Fruit fly (Drosophila melanogaster): Measurements from ENCODE around the gene Lsp1gamma.

Gene Lsp1gamma

dm6 chr3L:66063-66462 lies at the start of gene Lsp1gamma:
Gene Lsp1gamma (plus strand): TSS chr3L:66430.
- TF ChIP-seq CG1529 (GFP tag; optimal IDR thresholded peaks at IDR 0.05) (no peak), jing (GFP tag; optimal IDR thresholded peaks at IDR 0.05) (no peak), pho (GFP tag; optimal IDR thresholded peaks at IDR 0.05) (no peak), D19A (tag; optimal IDR thresholded peaks at IDR 0.05) (no peak), CG16815 (GFP tag; optimal IDR thresholded peaks at IDR 0.05) (no peak), Mes4 (GFP tag; optimal IDR thresholded peaks at IDR 0.05) (no peak), z (GFP tag; IDR thresholded peaks at IDR 0.05) (no peak), CG3847 (GFP tag; IDR thresholded peaks at IDR 0.05) (no peak), en (GFP tag; optimal IDR thresholded peaks at IDR 0.05) (no peak), Spps (tag; optimal IDR thresholded peaks at IDR 0.05) (no peak), Doc2 (GFP tag; IDR thresholded peaks at IDR 0.05) (no peak), crc (GFP tag; optimal IDR thresholded peaks at IDR 0.05) (no peak), pita (GFP tag; optimal IDR thresholded peaks at IDR 0.05) (no peak), vvl (GFP tag; IDR thresholded peaks at IDR 0.05) (no peak), sc (optimal IDR thresholded peaks at IDR 0.05) (no peak), sc (GFP tag; optimal IDR thresholded peaks at IDR 0.05) (no peak), CG7963 (GFP tag; IDR thresholded peaks at IDR 0.05; ENCODE audit: partially characterized antibody) (no peak), exex (tag; optimal IDR thresholded peaks at IDR 0.05) (no peak)

- TF ChIP-seq CG9797 (GFP tag; optimal IDR thresholded peaks at IDR 0.05): peak; percentile 95
- peak; percentile 12 for TF ChIP-seq abd-A (tag; optimal IDR thresholded peaks at IDR 0.05)
- TF ChIP-seq HLH4C (GFP tag; IDR thresholded peaks at IDR 0.05; ENCODE audit: partially characterized antibody): no peak
- no peak for TF ChIP-seq tx (GFP tag; optimal IDR thresholded peaks at IDR 0.05)
- TF ChIP-seq chm (GFP tag; IDR thresholded peaks at IDR 0.05): no peak
- peak; percentile 80 for TF ChIP-seq pzg (GFP tag; optimal IDR thresholded peaks at IDR 0.05)
- peak; percentile 28 for TF ChIP-seq zen (tag; optimal IDR thresholded peaks at IDR 0.05)
- peak; percentile 10 for TF ChIP-seq Sin3A (optimal IDR thresholded peaks at IDR 0.05)
- no peak for TF ChIP-seq jigr1 (GFP tag; IDR thresholded peaks at IDR 0.05)
- TF ChIP-seq CG8290 (GFP tag; optimal IDR thresholded peaks at IDR 0.05): peak; percentile 56
- no peak for TF ChIP-seq CG8290 (tag; optimal IDR thresholded peaks at IDR 0.05)
- no peak for TF ChIP-seq ase (GFP tag; IDR thresholded peaks at IDR 0.05)
- peak; percentile 78 for TF ChIP-seq sens (GFP tag)
- peak; percentile 47 for TF ChIP-seq CG14710 (tag; optimal IDR thresholded peaks at IDR 0.05)
- TF ChIP-seq gfzf (GFP tag; optimal IDR thresholded peaks at IDR 0.05): peak; percentile 73
Observed at dm6 chr3L:22069-22468, 44.2 kb upstream of the Lsp1gamma start, which contains the start of gene mthl8. Gene mthl8 (plus strand): TSS chr3L:22428.

dm6 chr3L:25950-26349 lies 40.3 kb upstream of the Lsp1gamma start:
- peak; percentile 67 for TF ChIP-seq sens (GFP tag)
- TF ChIP-seq trem (tag; optimal IDR thresholded peaks at IDR 0.05): peak; percentile 4
- TF ChIP-seq dpn (GFP tag; optimal IDR thresholded peaks at IDR 0.05): peak in 1 of 2 experiments; percentile 11
- no peak for TF ChIP-seq gcm2 (GFP tag; optimal IDR thresholded peaks at IDR 0.05)
- TF ChIP-seq CG2199 (GFP tag; IDR thresholded peaks at IDR 0.05): peak; percentile 92
- peak; percentile 48 for TF ChIP-seq CTCF (GFP tag; optimal IDR thresholded peaks at IDR 0.05)
- no peak for TF ChIP-seq scrt (GFP tag; optimal IDR thresholded peaks at IDR 0.05)

dm6 chr3L:26690-27271 lies 39.4 kb upstream of the Lsp1gamma start:
- peak; percentile 83 for TF ChIP-seq nerfin-1 (tag; optimal IDR thresholded peaks at IDR 0.05)
- peak; percentile 93 for TF ChIP-seq CG13894 (tag; optimal IDR thresholded peaks at IDR 0.05)
- TF ChIP-seq CG11093 (GFP tag; IDR thresholded peaks at IDR 0.05): no peak
- peak; percentile 20 to 43 for TF ChIP-seq Trl (optimal IDR thresholded peaks at IDR 0.05)
- no peak for TF ChIP-seq Trl (GFP tag; optimal IDR thresholded peaks at IDR 0.05)
- no peak for TF ChIP-seq HLH54F (GFP tag; optimal IDR thresholded peaks at IDR 0.05)
- TF ChIP-seq CG2199 (GFP tag; IDR thresholded peaks at IDR 0.05): peak; percentile 77; the same call in 2 of the 3 replicates
- no peak for TF ChIP-seq CG30403 (GFP tag; optimal IDR thresholded peaks at IDR 0.05)
- TF ChIP-seq tx (GFP tag; optimal IDR thresholded peaks at IDR 0.05): no peak
- TF ChIP-seq sc (optimal IDR thresholded peaks at IDR 0.05): no peak
- TF ChIP-seq sc (GFP tag; optimal IDR thresholded peaks at IDR 0.05): no peak
- TF ChIP-seq Asciz (GFP tag; optimal IDR thresholded peaks at IDR 0.05): no peak
- TF ChIP-seq croc (GFP tag; conservative IDR thresholded peaks at IDR 0.05): no peak
- TF ChIP-seq abd-A (tag; optimal IDR thresholded peaks at IDR 0.05): peak; percentile 83

Measured in whole organism, embryonic.